Worm (Caenorhabditis elegans): ENCODE data around the gene hrg-3.

The hrg-3 gene

DNA sequence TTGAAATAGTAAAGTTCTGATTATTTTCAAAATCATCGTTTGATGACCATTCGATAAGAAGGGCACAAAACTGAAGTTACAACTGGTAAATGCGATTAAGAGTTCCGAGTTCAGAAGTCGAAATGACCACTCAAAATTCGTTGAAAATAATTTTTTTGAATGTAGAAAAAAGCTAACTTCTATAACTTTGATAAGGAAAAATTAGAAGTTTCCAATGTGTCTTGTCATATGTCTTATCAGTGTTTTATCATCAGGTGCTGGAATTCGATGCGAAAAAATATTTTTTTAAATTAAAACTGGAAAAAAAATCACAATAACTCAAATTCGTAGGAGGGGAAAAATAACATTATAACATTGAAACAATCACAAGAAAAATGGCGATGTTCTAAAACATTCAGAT is 30.5 kb upstream of the hrg-3 start:
- TF ChIP-seq T22C8.4 (GFP tag; IDR thresholded peaks at IDR 0.05) (no peak), klf-2 (GFP tag; conservative IDR thresholded peaks at IDR 0.05) (no peak), ztf-23 (GFP tag; IDR thresholded peaks at IDR 0.05) (no peak), cog-1 (tag; optimal IDR thresholded peaks at IDR 0.05) (no peak), ztf-29 (GFP tag; IDR thresholded peaks at IDR 0.05) (no peak), tab-1 (GFP tag; IDR thresholded peaks at IDR 0.05) (no peak), ref-1 (GFP tag; conservative IDR thresholded peaks at IDR 0.05) (no peak), med-1 (GFP tag; optimal IDR thresholded peaks at IDR 0.05; ENCODE audit: insufficient read depth) (no peak), flt-1 (GFP tag; IDR thresholded peaks at IDR 0.05) (no peak)

DNA sequence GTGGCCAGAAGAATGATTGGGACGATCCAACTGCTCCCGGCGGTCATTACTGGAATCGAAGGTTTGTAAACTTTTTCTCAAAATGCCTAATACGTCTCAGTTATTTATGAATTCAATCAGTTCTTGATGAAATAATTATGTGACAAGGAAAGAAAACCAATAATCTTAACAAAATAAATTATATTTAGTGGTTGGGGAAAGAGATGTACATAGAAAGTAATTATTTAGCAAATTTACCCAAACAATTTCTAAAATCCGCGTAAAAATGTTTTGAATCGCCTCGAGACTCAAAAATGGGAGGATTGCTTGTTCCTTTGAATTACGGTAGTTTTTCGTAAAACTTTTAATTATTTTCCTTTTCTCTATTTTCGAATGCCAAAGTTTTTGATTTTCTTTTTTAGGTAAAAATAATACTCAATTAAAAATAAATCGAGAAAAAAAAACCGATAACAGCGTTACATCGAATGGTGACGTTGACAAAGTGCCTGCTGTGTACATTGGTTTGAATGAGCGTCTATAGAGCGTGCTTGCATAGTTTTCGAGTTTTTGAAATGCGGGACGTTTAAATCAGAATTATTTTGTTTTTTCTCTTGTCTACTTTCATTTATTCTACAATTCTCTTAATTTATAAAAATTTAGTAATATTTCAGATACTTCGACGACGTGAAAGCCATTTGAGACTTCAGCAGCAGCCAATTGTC is 26.7 kb upstream of the hrg-3 start, which contains the start of the genes aagr-3 and drap-1:
TSS of gene aagr-3 (minus strand) at position 51 of the 701 bp plus-strand sequence.
TSS of gene drap-1 (plus strand) at position 645 of the 701 bp plus-strand sequence.
- TF ChIP-seq med-1 (GFP tag; optimal IDR thresholded peaks at IDR 0.05; ENCODE audit: insufficient read depth) (no peak), klf-2 (GFP tag; conservative IDR thresholded peaks at IDR 0.05) (no peak), tab-1 (GFP tag; IDR thresholded peaks at IDR 0.05) (no peak), cog-1 (tag; optimal IDR thresholded peaks at IDR 0.05) (no peak), T22C8.4 (GFP tag; IDR thresholded peaks at IDR 0.05) (no peak), ztf-23 (GFP tag; IDR thresholded peaks at IDR 0.05) (no peak), flt-1 (GFP tag; IDR thresholded peaks at IDR 0.05) (no peak), ref-1 (GFP tag; conservative IDR thresholded peaks at IDR 0.05) (no peak), ztf-29 (GFP tag; IDR thresholded peaks at IDR 0.05) (no peak)

DNA sequence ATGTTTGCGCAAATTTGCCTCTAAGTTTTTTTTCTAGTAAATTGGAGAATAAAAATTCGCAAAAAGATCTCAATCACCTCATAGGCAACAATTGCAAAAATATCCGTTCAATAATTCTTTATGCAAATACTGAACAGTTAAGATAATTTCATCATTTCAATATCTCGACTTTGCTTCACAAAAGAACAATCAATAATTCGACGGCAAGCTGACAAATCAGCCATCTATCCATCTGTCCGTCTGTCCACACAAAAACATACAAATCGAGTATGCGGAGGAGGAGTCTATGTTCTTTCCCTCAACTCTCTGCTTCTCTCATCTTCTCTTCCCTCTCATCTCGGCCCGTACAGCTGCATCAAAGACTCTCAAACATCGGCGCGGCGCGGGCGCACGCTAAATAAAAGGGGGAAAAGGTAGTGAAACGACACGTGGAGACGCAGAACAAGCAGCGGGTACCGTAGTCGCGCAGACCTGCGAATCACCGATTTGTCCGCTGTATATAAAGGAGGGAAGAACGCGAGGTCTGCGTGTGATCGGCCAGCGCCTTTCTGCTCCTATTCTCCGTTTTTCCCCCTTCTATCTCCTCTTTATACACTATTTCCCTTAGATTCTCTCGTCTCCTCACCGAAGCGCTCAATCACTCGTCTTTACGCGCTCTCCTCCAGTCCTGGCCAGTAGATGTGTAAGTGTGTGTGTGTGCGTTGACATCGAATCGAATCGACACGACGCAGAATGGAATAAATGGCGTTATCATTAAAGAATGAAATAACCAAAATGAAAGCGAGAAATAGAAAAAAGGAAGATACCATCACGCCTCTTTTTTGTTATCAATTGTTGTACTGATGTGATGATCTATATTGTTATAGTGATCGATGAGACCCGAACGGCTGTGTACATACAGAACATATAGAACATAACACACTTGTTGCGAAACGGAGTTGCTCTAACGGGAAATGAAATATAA is 25.2 kb upstream of the hrg-3 start:
- TF ChIP-seq ref-1 (GFP tag; conservative IDR thresholded peaks at IDR 0.05) (0 out of 2 replicates have a peak, but pooled peaks have one; percentile 27), flt-1 (GFP tag; IDR thresholded peaks at IDR 0.05) (peak; percentile 77), med-1 (GFP tag; optimal IDR thresholded peaks at IDR 0.05; ENCODE audit: insufficient read depth) (no peak), ztf-23 (GFP tag; IDR thresholded peaks at IDR 0.05) (peak; percentile 73; the same call in 1 of the 2 replicates), ztf-29 (GFP tag; IDR thresholded peaks at IDR 0.05) (no peak), T22C8.4 (GFP tag; IDR thresholded peaks at IDR 0.05) (peak; percentile 63; the same call in 1 of the 2 replicates), cog-1 (tag; optimal IDR thresholded peaks at IDR 0.05) (peak; percentile 97), tab-1 (GFP tag; IDR thresholded peaks at IDR 0.05) (no peak; the same call in 1 of the 2 replicates), klf-2 (GFP tag; conservative IDR thresholded peaks at IDR 0.05) (no peak)

DNA sequence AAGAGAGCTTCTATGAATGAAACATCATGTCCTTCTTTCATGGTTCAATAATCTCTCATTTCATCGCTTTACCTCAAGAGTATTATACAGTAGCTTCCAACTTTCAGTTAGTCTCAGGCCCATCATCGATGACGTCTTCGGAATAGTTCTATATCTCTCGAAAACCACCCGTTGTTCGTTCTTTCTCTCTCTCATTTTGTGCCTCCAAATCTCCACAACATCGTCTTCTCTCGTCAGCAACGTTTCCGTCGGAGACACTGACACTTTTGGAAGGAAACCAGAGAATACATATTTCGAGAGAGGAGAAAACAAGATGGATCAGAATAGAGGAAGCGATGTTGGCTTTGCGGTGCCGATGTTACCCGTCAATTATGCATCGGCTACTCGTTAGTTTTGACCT is 24.4 kb upstream of the hrg-3 start:
- TF ChIP-seq ztf-23 (GFP tag; IDR thresholded peaks at IDR 0.05), result no peak
- TF ChIP-seq flt-1 (GFP tag; IDR thresholded peaks at IDR 0.05), result no peak
- TF ChIP-seq ztf-29 (GFP tag; IDR thresholded peaks at IDR 0.05), result no peak
- no peak for TF ChIP-seq klf-2 (GFP tag; conservative IDR thresholded peaks at IDR 0.05)
- TF ChIP-seq ref-1 (GFP tag; conservative IDR thresholded peaks at IDR 0.05), result no peak
- TF ChIP-seq T22C8.4 (GFP tag; IDR thresholded peaks at IDR 0.05), result no peak

DNA sequence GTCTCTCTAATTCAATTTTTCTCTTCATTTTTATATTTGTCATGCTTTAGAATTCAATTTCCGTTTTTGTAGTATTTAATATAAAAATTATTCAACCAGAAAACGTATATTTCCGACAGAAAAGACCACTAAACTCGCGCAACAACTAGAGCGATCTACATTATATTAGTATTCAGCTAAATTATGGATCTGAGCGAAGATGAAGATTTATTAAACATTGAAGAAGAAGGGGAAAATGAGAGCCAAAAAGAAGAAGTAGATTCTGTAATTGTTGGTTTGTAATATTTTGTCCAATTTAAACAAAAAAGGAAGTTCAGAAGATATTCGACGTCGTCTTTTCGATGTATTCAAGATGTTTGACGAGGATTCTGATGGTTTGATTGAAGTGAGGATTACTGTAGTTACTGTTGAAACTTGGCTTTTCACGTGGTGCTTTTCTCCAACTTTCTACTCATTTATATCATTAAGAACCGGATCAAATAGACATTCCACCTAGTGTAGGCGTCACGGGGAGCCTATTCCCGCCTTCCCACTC is 22.3 kb upstream of the hrg-3 start, which contains the start of gene cal-7:
TSS of gene cal-7 (plus strand) at position 184 of the 535 bp plus-strand sequence.
- TF ChIP-seq T22C8.4 (GFP tag; IDR thresholded peaks at IDR 0.05), result no peak
- no peak for TF ChIP-seq cog-1 (tag; optimal IDR thresholded peaks at IDR 0.05)

DNA sequence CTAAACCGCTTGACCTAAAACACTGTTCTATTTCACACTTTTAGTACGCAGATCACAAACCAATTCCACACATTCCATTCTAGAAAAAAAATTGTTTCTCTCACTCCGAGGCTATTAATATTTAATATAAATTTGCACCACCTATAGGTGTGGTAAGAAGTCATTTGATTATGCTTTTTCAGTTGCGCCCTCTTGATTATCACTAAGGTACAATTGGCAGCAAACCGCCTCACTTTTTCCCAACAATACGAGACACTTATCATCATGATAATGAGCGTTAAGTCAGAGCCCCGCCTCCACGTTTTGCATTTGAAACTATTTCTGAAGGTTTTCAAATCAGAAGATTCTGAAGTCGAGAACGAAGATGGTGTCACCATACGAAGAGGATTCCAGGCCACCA is 19.0 kb upstream of the hrg-3 start, which contains the start of gene aqp-4:
TSS of gene aqp-4 (plus strand) at position 270 of the 400 bp plus-strand sequence.
- no peak for TF ChIP-seq flt-1 (GFP tag; IDR thresholded peaks at IDR 0.05)
- no peak for TF ChIP-seq ztf-29 (GFP tag; IDR thresholded peaks at IDR 0.05)
- no peak for TF ChIP-seq ztf-23 (GFP tag; IDR thresholded peaks at IDR 0.05)
- TF ChIP-seq klf-2 (GFP tag; conservative IDR thresholded peaks at IDR 0.05), result no peak
- TF ChIP-seq med-1 (GFP tag; optimal IDR thresholded peaks at IDR 0.05; ENCODE audit: insufficient read depth), result no peak
- TF ChIP-seq cog-1 (tag; optimal IDR thresholded peaks at IDR 0.05), result no peak
- TF ChIP-seq ref-1 (GFP tag; conservative IDR thresholded peaks at IDR 0.05), result no peak
- no peak for TF ChIP-seq tab-1 (GFP tag; IDR thresholded peaks at IDR 0.05)
- TF ChIP-seq T22C8.4 (GFP tag; IDR thresholded peaks at IDR 0.05), result no peak

DNA sequence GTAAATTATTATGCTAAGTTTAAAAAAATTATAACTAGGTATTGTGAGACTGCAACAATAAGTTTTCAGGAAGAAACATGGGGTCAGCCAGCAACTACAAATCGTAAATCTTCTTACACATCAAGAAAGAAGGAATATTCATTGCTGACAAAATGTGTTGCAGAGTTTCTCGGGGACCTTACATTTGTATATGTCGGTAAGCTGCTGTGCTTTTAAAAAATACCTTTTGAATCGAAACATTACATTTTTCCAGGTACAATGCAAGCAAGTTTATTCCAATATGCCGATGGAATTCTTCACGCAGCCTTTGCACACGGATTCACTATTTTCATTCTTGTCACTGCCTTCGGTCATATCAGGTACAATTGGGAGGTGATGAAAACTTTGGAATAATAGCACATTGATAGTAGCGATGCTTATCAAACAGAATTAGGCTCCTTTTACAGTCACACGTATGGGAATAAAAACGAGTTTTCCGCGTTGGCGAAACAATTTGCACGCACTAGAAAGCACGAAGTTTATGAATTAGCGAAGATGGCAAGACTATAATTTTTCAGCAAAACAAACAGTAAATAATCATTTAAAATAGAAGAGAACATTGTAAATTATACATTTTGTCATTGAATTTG is 18.1 kb upstream of the hrg-3 start:
- no peak for TF ChIP-seq med-1 (GFP tag; optimal IDR thresholded peaks at IDR 0.05; ENCODE audit: insufficient read depth)
- no peak for TF ChIP-seq flt-1 (GFP tag; IDR thresholded peaks at IDR 0.05)
- TF ChIP-seq ref-1 (GFP tag; conservative IDR thresholded peaks at IDR 0.05), result no peak
- TF ChIP-seq tab-1 (GFP tag; IDR thresholded peaks at IDR 0.05), result no peak
- TF ChIP-seq ztf-23 (GFP tag; IDR thresholded peaks at IDR 0.05), result no peak
- no peak for TF ChIP-seq ztf-29 (GFP tag; IDR thresholded peaks at IDR 0.05)
- no peak for TF ChIP-seq T22C8.4 (GFP tag; IDR thresholded peaks at IDR 0.05)
- TF ChIP-seq klf-2 (GFP tag; conservative IDR thresholded peaks at IDR 0.05), result no peak
- no peak for TF ChIP-seq cog-1 (tag; optimal IDR thresholded peaks at IDR 0.05)

DNA sequence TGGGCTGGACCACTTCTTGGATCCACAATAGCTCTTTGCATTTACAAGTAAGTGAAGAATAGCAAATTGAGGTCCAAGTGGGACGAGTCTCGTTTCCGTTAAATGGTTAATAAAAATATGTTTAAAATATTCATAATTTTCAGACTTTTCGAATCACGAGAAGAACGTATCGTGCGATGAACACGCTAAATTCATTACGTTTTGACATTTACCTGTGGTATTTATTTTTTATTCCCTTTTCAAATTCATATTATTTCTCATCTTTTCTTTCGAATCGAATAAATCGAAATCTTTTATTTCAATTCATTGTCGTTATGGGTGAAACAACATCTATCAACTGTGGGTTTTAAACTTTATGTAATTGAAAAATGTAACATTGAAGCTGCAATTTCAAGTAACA is 16.9 kb upstream of the hrg-3 start, which contains the start of gene marc-1:
TSS of gene marc-1 (plus strand) at position 301 of the 400 bp plus-strand sequence.
- no peak for TF ChIP-seq T22C8.4 (GFP tag; IDR thresholded peaks at IDR 0.05)

DNA sequence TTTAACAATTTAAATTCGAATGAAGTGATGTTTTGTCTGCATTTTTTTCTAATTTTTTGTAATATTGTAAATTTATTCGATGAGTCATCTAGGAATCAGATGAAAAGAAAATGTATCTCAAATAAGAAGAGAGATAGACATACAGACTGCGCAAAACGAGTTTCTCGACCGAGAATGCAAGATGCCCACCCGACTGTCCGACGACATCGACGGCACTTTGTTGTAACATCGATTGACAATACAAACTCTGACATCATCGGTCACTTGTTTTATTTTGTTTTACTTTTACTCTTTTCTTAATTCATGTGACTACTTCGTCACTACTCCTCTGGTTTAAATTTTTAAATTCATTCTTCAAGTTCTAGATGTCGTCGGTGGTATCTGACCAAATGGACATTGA is 15.4 kb upstream of the hrg-3 start, which contains the start of gene sta-2:
TSS of gene sta-2 (plus strand) at position 349 of the 400 bp plus-strand sequence.
- no peak for TF ChIP-seq T22C8.4 (GFP tag; IDR thresholded peaks at IDR 0.05)
- TF ChIP-seq med-1 (GFP tag; optimal IDR thresholded peaks at IDR 0.05; ENCODE audit: insufficient read depth), result no peak
- TF ChIP-seq flt-1 (GFP tag; IDR thresholded peaks at IDR 0.05), result no peak
- no peak for TF ChIP-seq klf-2 (GFP tag; conservative IDR thresholded peaks at IDR 0.05)
- TF ChIP-seq tab-1 (GFP tag; IDR thresholded peaks at IDR 0.05), result no peak
- no peak for TF ChIP-seq ref-1 (GFP tag; conservative IDR thresholded peaks at IDR 0.05)
- TF ChIP-seq ztf-23 (GFP tag; IDR thresholded peaks at IDR 0.05), result no peak
- TF ChIP-seq cog-1 (tag; optimal IDR thresholded peaks at IDR 0.05), result no peak
- no peak for TF ChIP-seq ztf-29 (GFP tag; IDR thresholded peaks at IDR 0.05)
